Worm (Caenorhabditis elegans): Measurements from ENCODE around the gene H12D21.10.

ce11 chrV:14850530-14850929 is 49.1 kb upstream of the H12D21.10 start:
- TF ChIP-seq lin-39 (tag; optimal IDR thresholded peaks at IDR 0.05) (no peak), nhr-77 (tag; optimal IDR thresholded peaks at IDR 0.05) (no peak), pag-3 (tag; optimal IDR thresholded peaks at IDR 0.05; ENCODE audit: borderline replicate concordance, insufficient read depth) (no peak), egl-27 (tag; optimal IDR thresholded peaks at IDR 0.05) (no peak), egl-13 (tag; optimal IDR thresholded peaks at IDR 0.05) (no peak), ceh-82 (tag; optimal IDR thresholded peaks at IDR 0.05) (no peak), jun-1 (tag; optimal IDR thresholded peaks at IDR 0.05) (peak; percentile 22), lin-15B (tag; optimal IDR thresholded peaks at IDR 0.05) (no peak), ztf-4 (tag; optimal IDR thresholded peaks at IDR 0.05) (no peak), mep-1 (tag; optimal IDR thresholded peaks at IDR 0.05) (no peak), ama-1 (optimal IDR thresholded peaks at IDR 0.05) (peak; percentile 51), nhr-12 (tag; optimal IDR thresholded peaks at IDR 0.05) (no peak)
